Worm (Caenorhabditis elegans): ENCODE results near the gene puf-9.

puf-9 gene

ce11 chrX:5841060-5841642, at the start of gene puf-9:
Gene puf-9, plus strand, starts transcription at chrX:5841592.
- TF ChIP-seq ceh-34 (tag; optimal IDR thresholded peaks at IDR 0.05): peak; percentile 99
- no peak for TF ChIP-seq hlh-15 (tag; optimal IDR thresholded peaks at IDR 0.05)
- TF ChIP-seq ztf-16 (tag; optimal IDR thresholded peaks at IDR 0.05): no peak
- peak; percentile 92 for TF ChIP-seq nfya-1 (tag; optimal IDR thresholded peaks at IDR 0.05)
- peak; percentile 33 for TF ChIP-seq fkh-6 (tag; optimal IDR thresholded peaks at IDR 0.05)
- TF ChIP-seq pros-1 (tag; optimal IDR thresholded peaks at IDR 0.05): peak; percentile 69
- peak; percentile 96 for TF ChIP-seq tbx-2 (tag; optimal IDR thresholded peaks at IDR 0.05)
- no peak for TF ChIP-seq ceh-22 (tag; optimal IDR thresholded peaks at IDR 0.05)
- TF ChIP-seq ceh-18 (tag; optimal IDR thresholded peaks at IDR 0.05): peak; percentile 99
- peak; percentile 48 for TF ChIP-seq ceh-14 (tag; optimal IDR thresholded peaks at IDR 0.05)
- no peak for TF ChIP-seq fkh-10 (GFP tag; optimal IDR thresholded peaks at IDR 0.05)
- peak; percentile 97 for TF ChIP-seq dve-1 (tag; optimal IDR thresholded peaks at IDR 0.05)
- TF ChIP-seq pat-9 (tag; optimal IDR thresholded peaks at IDR 0.05): peak; percentile 54
- peak; percentile 87 for TF ChIP-seq unc-55 (GFP tag; optimal IDR thresholded peaks at IDR 0.05)
- TF ChIP-seq elt-2 (tag; optimal IDR thresholded peaks at IDR 0.05): peak; percentile 97
- TF ChIP-seq eyg-1 (tag; optimal IDR thresholded peaks at IDR 0.05): no peak
- TF ChIP-seq hlh-30 (tag; optimal IDR thresholded peaks at IDR 0.05; ENCODE audit: insufficient read depth): peak; percentile 86
- peak; percentile 63 for TF ChIP-seq dmd-4 (tag; optimal IDR thresholded peaks at IDR 0.05; ENCODE audit: borderline replicate concordance)
- peak; percentile 57 for TF ChIP-seq K09A11.1 (tag; optimal IDR thresholded peaks at IDR 0.05; ENCODE audit: insufficient read depth)
- no peak for TF ChIP-seq ceh-9 (tag; optimal IDR thresholded peaks at IDR 0.05)
- no peak for TF ChIP-seq ahr-1 (tag; optimal IDR thresholded peaks at IDR 0.05)
- no peak for TF ChIP-seq elt-4 (tag; optimal IDR thresholded peaks at IDR 0.05)
- no peak for TF ChIP-seq pha-4 (tag; optimal IDR thresholded peaks at IDR 0.05)
- TF ChIP-seq ceh-2 (tag; optimal IDR thresholded peaks at IDR 0.05): peak; percentile 57
- TF ChIP-seq ceh-19 (GFP tag; optimal IDR thresholded peaks at IDR 0.05): peak; percentile 71
- TF ChIP-seq tbx-7 (tag; optimal IDR thresholded peaks at IDR 0.05): peak; percentile 30
- TF ChIP-seq ama-1 (optimal IDR thresholded peaks at IDR 0.05): no peak
- TF ChIP-seq ceh-30 (tag; optimal IDR thresholded peaks at IDR 0.05): no peak
- no peak for TF ChIP-seq pag-3 (tag; optimal IDR thresholded peaks at IDR 0.05; ENCODE audit: borderline replicate concordance)
- peak; percentile 70 for TF ChIP-seq sox-2 (GFP tag; IDR thresholded peaks at IDR 0.05)
- TF ChIP-seq sdc-2 (tag; optimal IDR thresholded peaks at IDR 0.05): peak; percentile 86
- TF ChIP-seq lin-11 (tag; optimal IDR thresholded peaks at IDR 0.05): no peak
- TF ChIP-seq che-1 (tag; optimal IDR thresholded peaks at IDR 0.05): peak; percentile 25
- TF ChIP-seq unc-3 (GFP tag; conservative IDR thresholded peaks at IDR 0.05): no peak
- TF ChIP-seq unc-3 (tag; optimal IDR thresholded peaks at IDR 0.05): peak; percentile 51
- TF ChIP-seq nhr-232 (tag; optimal IDR thresholded peaks at IDR 0.05): peak; percentile 22
- TF ChIP-seq odd-2 (tag; optimal IDR thresholded peaks at IDR 0.05): no peak
- TF ChIP-seq Y22D7AL.16 (tag; optimal IDR thresholded peaks at IDR 0.05): peak; percentile 39
- TF ChIP-seq ref-2 (tag; optimal IDR thresholded peaks at IDR 0.05): peak; percentile 94
- TF ChIP-seq F13H6.1 (tag; optimal IDR thresholded peaks at IDR 0.05): peak; percentile 83
- peak; percentile 9 for TF ChIP-seq hlh-8 (tag; optimal IDR thresholded peaks at IDR 0.05)
- peak; percentile 22 for TF ChIP-seq gmeb-2 (tag; optimal IDR thresholded peaks at IDR 0.05)
- TF ChIP-seq lim-6 (tag; optimal IDR thresholded peaks at IDR 0.05): peak; percentile 52
- TF ChIP-seq ceh-48 (tag; optimal IDR thresholded peaks at IDR 0.05): peak; percentile 7
- TF ChIP-seq C08G9.2 (tag; optimal IDR thresholded peaks at IDR 0.05): peak; percentile 55
- TF ChIP-seq rnt-1 (tag; optimal IDR thresholded peaks at IDR 0.05): peak; percentile 93
- peak; percentile 72 for TF ChIP-seq ets-4 (tag; optimal IDR thresholded peaks at IDR 0.05)
- TF ChIP-seq hlh-13 (GFP tag; optimal IDR thresholded peaks at IDR 0.05): no peak
- peak; percentile 32 for TF ChIP-seq fax-1 (tag; optimal IDR thresholded peaks at IDR 0.05)
- TF ChIP-seq unc-42 (tag; optimal IDR thresholded peaks at IDR 0.05): peak; percentile 73
- TF ChIP-seq T23F11.4 (GFP tag; optimal IDR thresholded peaks at IDR 0.05): no peak
- TF ChIP-seq hlh-6 (tag; optimal IDR thresholded peaks at IDR 0.05): no peak
- no peak for TF ChIP-seq mec-3 (tag; optimal IDR thresholded peaks at IDR 0.05; ENCODE audit: borderline replicate concordance)
